Worm (Caenorhabditis elegans): ENCODE results near the gene ZK1098.9.

DNA sequence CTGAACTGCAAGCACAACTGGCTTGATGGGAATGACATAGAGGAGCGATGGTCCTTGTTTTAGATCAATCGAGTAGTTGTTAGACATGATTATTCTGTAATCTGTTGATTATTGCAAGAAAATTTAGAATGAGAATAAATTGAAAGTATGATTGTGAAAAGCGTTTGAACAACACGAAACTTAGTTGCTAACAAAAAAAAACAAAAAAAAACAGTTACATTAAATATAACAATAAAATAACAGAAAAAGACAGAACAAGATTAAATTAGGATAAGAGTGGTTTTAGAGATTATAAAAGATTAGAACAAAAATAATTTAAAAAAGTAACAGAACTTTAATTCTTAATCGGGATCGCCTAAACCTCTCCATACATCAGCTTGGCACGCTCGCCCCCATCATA is 19.0 kb downstream of the ZK1098.9 start, which contains the start of gene C48B4.9:
- TF ChIP-seq ztf-23 (GFP tag; IDR thresholded peaks at IDR 0.05), result no peak
- TF ChIP-seq T22C8.4 (GFP tag; IDR thresholded peaks at IDR 0.05), result no peak
- TF ChIP-seq ref-1 (GFP tag; conservative IDR thresholded peaks at IDR 0.05), result no peak
- TF ChIP-seq klf-2 (GFP tag; conservative IDR thresholded peaks at IDR 0.05), result no peak
- TF ChIP-seq flt-1 (GFP tag; IDR thresholded peaks at IDR 0.05), result no peak

Data from whole organism, midembryonic.